Fruit fly (Drosophila melanogaster): ENCODE data around the gene CG13607.
A peak's percentile ranks its signal among the peaks of the same experiment; 100 is the strongest.

CG13607 gene

dm6 chr3R:24099039-24100026, 16.8 kb downstream of the CG13607 start (continued):
- TF ChIP-seq CG17612 (GFP tag; IDR thresholded peaks at IDR 0.05) (no peak), CG42726 (GFP tag; IDR thresholded peaks at IDR 0.05; ENCODE audit: partially characterized antibody) (no peak), CG10565 (GFP tag; optimal IDR thresholded peaks at IDR 0.05) (no peak), CG10654 (GFP tag; optimal IDR thresholded peaks at IDR 0.05) (peak; percentile 35), hth (optimal IDR thresholded peaks at IDR 0.05) (no peak), NFAT (GFP tag; IDR thresholded peaks at IDR 0.05) (peak; percentile 74), Scr (GFP tag; IDR thresholded peaks at IDR 0.05; ENCODE audit: partially characterized antibody) (no peak), tio (GFP tag; optimal IDR thresholded peaks at IDR 0.05) (peak; percentile 80), pho (GFP tag; optimal IDR thresholded peaks at IDR 0.05) (peak; percentile 74), CG9437 (GFP tag; optimal IDR thresholded peaks at IDR 0.05) (peak; percentile 26), hkb (optimal IDR thresholded peaks at IDR 0.05) (no peak), hkb (GFP tag; IDR thresholded peaks at IDR 0.05) (peak; percentile 86), Atf-2 (GFP tag; optimal IDR thresholded peaks at IDR 0.05) (peak; percentile 82), CG7556 (GFP tag; optimal IDR thresholded peaks at IDR 0.05) (peak; percentile 12), CG15073 (GFP tag; optimal IDR thresholded peaks at IDR 0.05) (no peak), Ssrp (tag; optimal IDR thresholded peaks at IDR 0.05) (peak; percentile 73), lab (GFP tag; optimal IDR thresholded peaks at IDR 0.05) (peak; percentile 86), CG12942 (GFP tag; optimal IDR thresholded peaks at IDR 0.05) (peak; percentile 72), odd (GFP tag; optimal IDR thresholded peaks at IDR 0.05) (peak; percentile 46), MESR4 (GFP tag; optimal IDR thresholded peaks at IDR 0.05) (peak; percentile 5), tna (GFP tag; IDR thresholded peaks at IDR 0.05; ENCODE audit: partially characterized antibody) (no peak), zfh1 (GFP tag; IDR thresholded peaks at IDR 0.05) (peak; percentile 80), Side (GFP tag; optimal IDR thresholded peaks at IDR 0.05) (peak; percentile 69), klu (GFP tag; IDR thresholded peaks at IDR 0.05) (peak; percentile 70), gcm (GFP tag; optimal IDR thresholded peaks at IDR 0.05) (peak; percentile 76), salm (tag; optimal IDR thresholded peaks at IDR 0.05) (no peak), dan (GFP tag; IDR thresholded peaks at IDR 0.05) (no peak), nerfin-2 (GFP tag; IDR thresholded peaks at IDR 0.05; ENCODE audit: partially characterized antibody) (no peak), CG31365 (tag; optimal IDR thresholded peaks at IDR 0.05) (peak; percentile 28), run (tag; optimal IDR thresholded peaks at IDR 0.05) (no peak), CG6765 (GFP tag; optimal IDR thresholded peaks at IDR 0.05) (peak; percentile 13), zen (tag; optimal IDR thresholded peaks at IDR 0.05) (peak; percentile 50), Hr51 (GFP tag; optimal IDR thresholded peaks at IDR 0.05) (peak; percentile 70 to 71), ham (GFP tag; IDR thresholded peaks at IDR 0.05) (peak; percentile 44; the same call in 1 of the 2 replicates), CG30020 (tag; optimal IDR thresholded peaks at IDR 0.05) (no peak), Xbp1 (GFP tag; optimal IDR thresholded peaks at IDR 0.05) (peak; percentile 79), GATAe (GFP tag; conservative IDR thresholded peaks at IDR 0.05) (peak; percentile 41), exex (tag; optimal IDR thresholded peaks at IDR 0.05) (peak; percentile 67), CG11093 (GFP tag; IDR thresholded peaks at IDR 0.05) (peak; percentile 56), CG5180 (GFP tag; optimal IDR thresholded peaks at IDR 0.05) (no peak), CG33213 (GFP tag; optimal IDR thresholded peaks at IDR 0.05) (peak; percentile 81), CG12299 (tag; optimal IDR thresholded peaks at IDR 0.05) (peak; percentile 47), gsb-n (tag; optimal IDR thresholded peaks at IDR 0.05) (peak; percentile 43), Mad (GFP tag; optimal IDR thresholded peaks at IDR 0.05) (peak; percentile 73), schlank (tag; optimal IDR thresholded peaks at IDR 0.05) (peak; percentile 41), CG12071 (GFP tag; optimal IDR thresholded peaks at IDR 0.05) (peak; percentile 71), Hr78 (GFP tag; optimal IDR thresholded peaks at IDR 0.05) (peak in 1 of 2 experiments; percentile 73), Nf-YC (tag; optimal IDR thresholded peaks at IDR 0.05) (no peak)
